Fruit fly (Drosophila melanogaster) whole organism, pupa: ENCODE measurements around the gene tacc.

Experiments
- CG10348 ChIP-seq: fragments of 200-800 bp; sonication (Bioruptor generic); IDR thresholded peaks from 2 replicates; pipeline ENCODE4 v1.3.6; 2022; ENCODE audit warnings: missing biosample characterization, missing genetic modification characterization
- CG12605 ChIP-seq: fragments of 200-800 bp; sonication (Bioruptor generic); IDR thresholded peaks from 2 replicates; pipeline ENCODE4 v1.3.6; 2022; ENCODE audit warnings: missing biosample characterization, missing genetic modification characterization
- CG13204 ChIP-seq: fragments of 200-800 bp; sonication (Bioruptor generic); optimal IDR thresholded peaks from 2 replicates; lab custom pipeline; 2018; ENCODE audit warnings: missing biosample characterization, mild to moderate bottlenecking, missing genetic modification characterization, moderate library complexity
- CG14655 ChIP-seq: fragments of 200-800 bp; sonication (Bioruptor generic); optimal IDR thresholded peaks from 3 replicates; lab custom pipeline; 2017; ENCODE audit warnings: mild to moderate bottlenecking, missing biosample characterization, missing genetic modification reagents, missing genetic modification characterization
- CG15710 ChIP-seq: fragments of 200-800 bp; sonication (Bioruptor generic); optimal IDR thresholded peaks from 2 replicates; lab custom pipeline; 2018; ENCODE audit warnings: missing biosample characterization, mild to moderate bottlenecking, missing genetic modification characterization, moderate library complexity
- CG17806 ChIP-seq: fragments of 200-800 bp; sonication (Bioruptor generic); optimal IDR thresholded peaks from 2 replicates; lab custom pipeline; 2018; ENCODE audit warnings: missing biosample characterization, mild to moderate bottlenecking, missing genetic modification characterization, moderate library complexity
- CG32121 ChIP-seq: fragments of 200-800 bp; sonication (Bioruptor generic); IDR thresholded peaks from 2 replicates; pipeline ENCODE4 v1.3.6; 2022; ENCODE audit warnings: missing biosample characterization, missing genetic modification characterization
- CG34367 ChIP-seq: fragments of 200-800 bp; sonication (Bioruptor generic); optimal IDR thresholded peaks from 2 replicates; lab custom pipeline; 2018; ENCODE audit warnings: missing biosample characterization, mild to moderate bottlenecking, missing genetic modification characterization
- CG4496 ChIP-seq: fragments of 200-800 bp; sonication (Bioruptor generic); IDR thresholded peaks from 3 replicates; pipeline ENCODE4 v1.3.6; 2022; ENCODE audit warnings: missing biosample characterization, missing genetic modification characterization
- CG8159 ChIP-seq: fragments of 200-800 bp; sonication (Bioruptor generic); optimal IDR thresholded peaks from 3 replicates; lab custom pipeline; 2018; ENCODE audit warnings: missing biosample characterization, mild to moderate bottlenecking, missing genetic modification characterization, moderate library complexity
- CG8301 ChIP-seq: fragments of 200-800 bp; sonication (Bioruptor generic); optimal IDR thresholded peaks from 2 replicates; lab custom pipeline; 2018; ENCODE audit warnings: missing biosample characterization, mild to moderate bottlenecking, missing genetic modification characterization
- CG9948 ChIP-seq: fragments of 200-800 bp; sonication (Bioruptor generic); optimal IDR thresholded peaks from 2 replicates; lab custom pipeline; 2018; ENCODE audit warnings: missing biosample characterization, mild to moderate bottlenecking, missing genetic modification characterization, moderate library complexity
- D1 ChIP-seq: fragments of 200-800 bp; sonication (Bioruptor generic); optimal IDR thresholded peaks from 2 replicates; lab custom pipeline; 2018; ENCODE audit warnings: missing biosample characterization, mild to moderate bottlenecking, missing genetic modification characterization, moderate library complexity
- EcR ChIP-seq: fragments of 200-800 bp; sonication (Bioruptor generic); optimal IDR thresholded peaks from 3 replicates; lab custom pipeline; 2019; ENCODE audit warnings: missing biosample characterization, missing genetic modification characterization, mild to moderate bottlenecking, moderate library complexity, missing genetic modification reagents
- Ets98B ChIP-seq: fragments of 200-800 bp; sonication (Bioruptor generic); IDR thresholded peaks from 2 replicates; pipeline ENCODE4 v1.3.6; 2022; ENCODE audit warnings: missing biosample characterization, missing genetic modification characterization
- Pif1A ChIP-seq: fragments of 200-800 bp; sonication (Bioruptor generic); optimal IDR thresholded peaks from 3 replicates; lab custom pipeline; 2016; ENCODE audit warnings: missing biosample characterization, missing genetic modification characterization
- Pif1B ChIP-seq: fragments of 200-800 bp; sonication (Bioruptor generic); optimal IDR thresholded peaks from 3 replicates; lab custom pipeline; 2016; ENCODE audit warnings: missing biosample characterization, missing genetic modification characterization
- Snoo ChIP-seq: fragments of 200-800 bp; sonication (Bioruptor generic); optimal IDR thresholded peaks from 3 replicates; lab custom pipeline; 2017; ENCODE audit warnings: missing biosample characterization, mild to moderate bottlenecking, missing genetic modification characterization, inconsistent platforms
- fd96Ca ChIP-seq: fragments of 200-800 bp; sonication (Bioruptor generic); IDR thresholded peaks from 3 replicates; pipeline ENCODE4 v1.3.6; 2022; ENCODE audit warnings: missing biosample characterization, missing genetic modification characterization
- gl ChIP-seq: fragments of 200-800 bp; sonication (Bioruptor generic); optimal IDR thresholded peaks from 2 replicates; lab custom pipeline; 2018; ENCODE audit warnings: missing biosample characterization, mild to moderate bottlenecking, missing genetic modification characterization
- rn ChIP-seq: fragments of 200-800 bp; sonication (Bioruptor generic); IDR thresholded peaks from 2 replicates; pipeline ENCODE4 v1.3.6; 2022; ENCODE audit warnings: missing biosample characterization, missing genetic modification characterization

The tacc gene

DNA sequence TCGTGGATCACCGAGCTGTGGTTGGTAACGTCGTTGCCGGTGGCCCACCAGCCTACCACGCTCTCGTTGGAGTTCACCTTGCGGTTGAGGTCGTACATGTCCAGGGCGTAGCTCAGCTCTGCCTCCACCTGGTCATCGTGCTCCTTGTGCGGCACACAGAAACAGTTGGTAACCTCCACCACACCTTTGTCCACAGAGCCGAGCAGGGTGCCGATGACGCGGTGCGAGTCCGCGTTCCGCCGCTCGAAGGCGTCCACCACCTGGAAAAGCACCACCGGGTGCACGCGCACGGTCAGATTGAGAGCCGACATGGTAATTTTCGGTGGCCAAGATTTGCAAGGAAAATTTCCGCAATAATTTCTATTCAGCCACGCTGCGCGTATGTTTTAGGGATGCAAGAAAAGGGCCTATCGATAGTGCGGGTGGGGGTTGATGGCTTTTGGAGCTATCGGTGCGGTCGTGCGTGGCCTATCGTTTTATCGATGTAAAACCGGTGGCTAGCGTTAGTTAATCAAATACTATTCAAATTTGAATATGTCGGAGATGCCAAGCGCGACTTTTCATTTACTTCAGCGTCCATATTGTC is 35.0 kb downstream of the tacc start, which contains the start of gene eIF3f1:
eIF3f1 (minus strand) TSS at position 408 of the 586 bp plus-strand sequence.
- TF ChIP-seq Ets98B (GFP tag; lab: Robert Waterston, UW), result 0 out of 2 replicates have a peak, but pooled peaks have one; percentile 22
- TF ChIP-seq EcR, result peak; percentile 56
- no peak for TF ChIP-seq CG14655 (GFP tag; lab: Kevin White, UChicago)

DNA sequence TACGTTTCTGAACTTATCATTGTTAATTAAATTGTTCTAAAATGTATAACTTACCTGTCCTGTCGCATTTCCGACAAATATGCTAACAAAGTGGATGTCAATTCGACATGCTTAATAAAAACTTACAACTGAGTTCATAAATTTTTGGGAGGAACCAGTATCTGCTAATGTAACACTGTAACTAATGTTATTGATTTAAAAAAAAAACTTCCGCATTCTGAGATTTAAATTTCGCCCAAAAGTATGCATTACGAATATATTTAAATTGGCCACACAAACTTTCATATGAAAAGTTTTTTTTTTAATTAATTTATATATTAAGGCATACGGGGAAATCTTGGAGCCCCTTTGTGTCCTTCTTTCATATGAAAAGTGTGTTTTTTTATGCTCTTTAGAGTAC is 36.8 kb downstream of the tacc start:
- TF ChIP-seq Snoo (tag; lab: Kevin White, UChicago) (no peak), Pif1B (no peak), CG14655 (GFP tag; lab: Kevin White, UChicago) (no peak), EcR (no peak), CG9948 (no peak), D1 (tag; lab: Kevin White, UChicago) (no peak), CG8301 (tag; lab: Kevin White, UChicago) (no peak), Ets98B (GFP tag; lab: Robert Waterston, UW) (no peak), CG17806 (tag; lab: Kevin White, UChicago) (no peak), rn (GFP tag; lab: Robert Waterston, UW) (no peak), gl (tag; lab: Kevin White, UChicago) (no peak), Pif1A (GFP tag; lab: Kevin White, UChicago) (no peak), CG12605 (GFP tag; lab: Robert Waterston, UW) (no peak), CG8159 (tag; lab: Kevin White, UChicago) (no peak), CG15710 (tag; lab: Kevin White, UChicago) (no peak), CG32121 (GFP tag; lab: Robert Waterston, UW) (no peak), fd96Ca (no peak), CG34367 (tag; lab: Kevin White, UChicago) (no peak), CG4496 (GFP tag; lab: Robert Waterston, UW) (no peak)

DNA sequence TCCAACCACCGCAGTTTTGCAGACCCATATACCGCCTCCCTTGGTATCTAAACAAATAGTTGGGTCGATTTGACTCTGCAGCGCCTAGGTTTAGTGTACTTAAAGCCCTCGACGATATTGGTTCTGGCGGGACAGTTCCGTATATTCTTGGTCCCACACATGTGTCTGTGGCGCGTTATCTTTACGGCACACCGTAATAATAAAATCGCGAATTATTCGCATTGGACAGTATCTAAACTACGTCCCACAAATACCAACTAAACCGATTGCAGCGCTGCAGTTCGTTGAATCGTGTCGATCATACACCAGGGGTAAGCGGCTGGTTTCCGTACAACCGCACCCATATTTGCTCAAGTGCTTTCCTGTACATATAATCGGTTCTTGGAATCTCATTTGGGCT is 42.8 kb downstream of the tacc start:
- TF ChIP-seq CG8159 (tag; lab: Kevin White, UChicago), result no peak
- TF ChIP-seq D1 (tag; lab: Kevin White, UChicago), result no peak
- TF ChIP-seq Pif1B, result no peak
- no peak for TF ChIP-seq CG12605 (GFP tag; lab: Robert Waterston, UW)
- no peak for TF ChIP-seq CG32121 (GFP tag; lab: Robert Waterston, UW)
- 0 out of 3 replicates have a peak, but pooled peaks have one; percentile 32 for TF ChIP-seq CG4496 (GFP tag; lab: Robert Waterston, UW)
- TF ChIP-seq rn (GFP tag; lab: Robert Waterston, UW), result no peak

DNA sequence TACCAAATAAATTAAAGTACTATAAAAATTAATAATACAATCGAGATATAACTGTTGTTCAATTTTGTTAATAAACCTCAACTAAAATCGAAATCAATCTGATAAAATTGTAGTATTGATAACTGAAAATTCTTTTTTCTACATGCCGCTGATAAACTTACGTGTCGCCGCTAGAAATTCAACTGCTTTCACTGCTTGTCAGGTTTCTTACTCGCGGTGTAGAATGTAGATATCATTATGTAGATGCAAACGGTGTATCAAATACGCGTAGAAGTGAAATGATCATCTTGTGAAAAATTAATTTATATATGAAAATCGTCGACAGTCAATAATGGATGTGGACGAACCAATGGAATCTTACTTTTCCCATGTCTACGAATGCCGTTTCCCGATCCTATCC is 43.7 kb downstream of the tacc start:
- no peak for TF ChIP-seq Pif1B
- TF ChIP-seq Pif1A (GFP tag; lab: Kevin White, UChicago), result no peak
- TF ChIP-seq CG34367 (tag; lab: Kevin White, UChicago), result no peak
- no peak for TF ChIP-seq CG15710 (tag; lab: Kevin White, UChicago)
- no peak for TF ChIP-seq CG32121 (GFP tag; lab: Robert Waterston, UW)
- no peak for TF ChIP-seq CG17806 (tag; lab: Kevin White, UChicago)
- TF ChIP-seq CG13204 (GFP tag; lab: Kevin White, UChicago), result no peak
- no peak for TF ChIP-seq Ets98B (GFP tag; lab: Robert Waterston, UW)
- TF ChIP-seq CG8159 (tag; lab: Kevin White, UChicago), result no peak
- no peak for TF ChIP-seq EcR
- TF ChIP-seq fd96Ca, result no peak
- no peak for TF ChIP-seq Snoo (tag; lab: Kevin White, UChicago)
- no peak for TF ChIP-seq CG9948
- no peak for TF ChIP-seq rn (GFP tag; lab: Robert Waterston, UW)
- no peak for TF ChIP-seq D1 (tag; lab: Kevin White, UChicago)
- no peak for TF ChIP-seq gl (tag; lab: Kevin White, UChicago)
- TF ChIP-seq CG12605 (GFP tag; lab: Robert Waterston, UW), result no peak
- TF ChIP-seq CG14655 (GFP tag; lab: Kevin White, UChicago), result no peak
- TF ChIP-seq, all 21 proteins: peak for 0

DNA sequence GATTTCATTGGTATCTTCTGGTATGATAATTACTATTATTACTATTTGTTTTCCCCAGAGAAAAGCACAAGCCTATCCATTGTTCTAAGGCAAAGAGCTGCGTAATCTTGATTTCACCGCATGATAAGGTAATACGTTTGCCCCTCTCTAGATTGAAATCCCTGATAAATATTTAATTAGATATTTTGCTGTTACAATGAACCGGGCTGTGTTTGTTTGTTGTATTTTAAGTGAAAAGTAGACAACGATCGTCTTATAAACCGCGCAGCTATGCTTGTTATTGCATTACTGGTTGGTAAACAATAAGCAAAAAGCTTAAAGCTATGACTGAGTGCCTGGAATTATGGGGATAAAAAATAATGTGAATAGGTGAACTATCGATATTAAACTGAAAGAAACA is 54.1 kb downstream of the tacc start:
- TF ChIP-seq D1 (tag; lab: Kevin White, UChicago), result no peak
- TF ChIP-seq Ets98B (GFP tag; lab: Robert Waterston, UW), result no peak
- TF ChIP-seq CG14655 (GFP tag; lab: Kevin White, UChicago), result no peak
- TF ChIP-seq CG12605 (GFP tag; lab: Robert Waterston, UW), result no peak
- no peak for TF ChIP-seq CG17806 (tag; lab: Kevin White, UChicago)
- TF ChIP-seq gl (tag; lab: Kevin White, UChicago), result no peak

DNA sequence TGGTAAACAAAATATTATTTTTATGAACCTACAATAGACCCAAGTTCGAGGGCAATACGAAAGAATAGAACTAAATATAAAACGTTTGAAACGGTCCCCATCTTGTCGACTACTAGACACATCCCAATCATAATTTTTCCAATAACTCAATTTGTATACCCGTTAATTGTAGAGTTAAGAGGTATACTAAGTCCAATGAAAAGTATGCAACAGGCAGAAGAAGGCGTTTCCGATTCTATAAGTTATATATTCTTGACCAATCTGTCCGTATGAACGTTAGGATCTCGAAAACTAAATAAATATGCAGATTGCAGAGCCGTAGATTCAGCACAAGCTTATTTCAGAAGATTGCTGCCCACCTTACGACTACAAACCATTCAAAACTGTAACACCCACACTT is 58.3 kb downstream of the tacc start, which contains the start of gene CG33927:
CG33927 (minus strand) TSS at position 101 of the 400 bp plus-strand sequence.
- TF ChIP-seq EcR (no peak), CG9948 (no peak), gl (tag; lab: Kevin White, UChicago) (no peak), fd96Ca (no peak)

DNA sequence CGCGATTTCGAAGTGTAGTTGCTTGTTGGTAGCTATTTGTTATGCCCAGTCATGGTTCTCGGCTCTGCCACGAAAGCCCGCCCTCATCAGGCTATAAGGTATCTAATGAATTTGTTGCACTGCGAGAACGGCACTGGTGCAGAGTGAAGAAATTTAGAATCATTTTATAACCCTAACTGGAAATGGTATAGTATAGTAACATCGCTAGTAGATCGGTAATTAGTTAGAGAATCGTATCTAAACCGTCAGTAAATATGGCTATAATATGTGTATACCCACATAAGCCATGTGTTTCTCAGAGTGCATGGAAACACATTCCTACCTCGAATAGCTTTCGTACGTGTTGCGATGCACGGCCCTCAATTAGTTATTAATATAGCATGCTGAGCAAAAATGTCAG is 61.6 kb downstream of the tacc start:
- TF ChIP-seq CG12605 (GFP tag; lab: Robert Waterston, UW), result peak; percentile 56; the same call in 1 of the 2 replicates
- TF ChIP-seq CG14655 (GFP tag; lab: Kevin White, UChicago), result peak; percentile 85
- TF ChIP-seq Ets98B (GFP tag; lab: Robert Waterston, UW), result peak; percentile 17; the same call in 1 of the 2 replicates
- peak; percentile 44 for TF ChIP-seq CG34367 (tag; lab: Kevin White, UChicago)
- no peak for TF ChIP-seq Snoo (tag; lab: Kevin White, UChicago)
- peak; percentile 55 for TF ChIP-seq Pif1B
- TF ChIP-seq CG8301 (tag; lab: Kevin White, UChicago), result peak; percentile 80
- no peak for TF ChIP-seq CG10348
- no peak for TF ChIP-seq gl (tag; lab: Kevin White, UChicago)
- peak; percentile 58 for TF ChIP-seq CG32121 (GFP tag; lab: Robert Waterston, UW)
- TF ChIP-seq CG8159 (tag; lab: Kevin White, UChicago), result peak; percentile 39
- peak; percentile 63 for TF ChIP-seq CG9948
- no peak for TF ChIP-seq D1 (tag; lab: Kevin White, UChicago)
- TF ChIP-seq Pif1A (GFP tag; lab: Kevin White, UChicago), result peak; percentile 56
- peak; percentile 80 for TF ChIP-seq CG4496 (GFP tag; lab: Robert Waterston, UW)
- TF ChIP-seq fd96Ca, result no peak; the same call in 2 of the 3 replicates
- TF ChIP-seq rn (GFP tag; lab: Robert Waterston, UW), result no peak
- TF ChIP-seq CG13204 (GFP tag; lab: Kevin White, UChicago), result no peak
- TF ChIP-seq CG17806 (tag; lab: Kevin White, UChicago), result peak; percentile 53
- no peak for TF ChIP-seq EcR
- TF ChIP-seq CG15710 (tag; lab: Kevin White, UChicago), result peak; percentile 35
- TF ChIP-seq, all 21 proteins: peak for 13
